Fruit fly (Drosophila melanogaster) whole organism, embryonic: ENCODE measurements around the gene alpha-Man-IIb.

ENCODE experiments used
- Abd-B ChIP-seq: fragments of 200-800 bp; sonication (Bioruptor generic); optimal IDR thresholded peaks from 2 replicates; lab custom pipeline; 2018; ENCODE audit warnings: missing biosample characterization, mild to moderate bottlenecking, missing genetic modification characterization, moderate library complexity
- Ada2b ChIP-seq: fragments of 200-800 bp; sonication (Bioruptor generic); IDR thresholded peaks from 2 replicates; pipeline ENCODE4 v1.3.6; 2022; ENCODE audit warnings: missing biosample characterization, missing genetic modification characterization
- CG10209 ChIP-seq: fragments of 200-800 bp; sonication (Bioruptor generic); optimal IDR thresholded peaks from 3 replicates; lab custom pipeline; 2017; ENCODE audit warnings: missing biosample characterization, mild to moderate bottlenecking, missing genetic modification characterization, missing genetic modification reagents
- CG10267 ChIP-seq: fragments of 200-800 bp; sonication (Bioruptor generic); optimal IDR thresholded peaks from 2 replicates; lab custom pipeline; 2018; ENCODE audit warnings: missing biosample characterization, mild to moderate bottlenecking, missing genetic modification characterization, moderate library complexity
- CG10543 ChIP-seq: fragments of 200-800 bp; sonication (Bioruptor generic); optimal IDR thresholded peaks from 3 replicates; lab custom pipeline; 2017; ENCODE audit warnings: missing biosample characterization, mild to moderate bottlenecking, missing genetic modification characterization, moderate library complexity
- CG10654 ChIP-seq: fragments of 200-800 bp; sonication (Bioruptor generic); optimal IDR thresholded peaks from 2 replicates; lab custom pipeline; 2016; ENCODE audit warnings: missing biosample characterization, missing genetic modification characterization
- CG12659 ChIP-seq: fragments of 200-800 bp; sonication (Bioruptor generic); optimal IDR thresholded peaks from 3 replicates; lab custom pipeline; 2017; ENCODE audit warnings: mild to moderate bottlenecking, missing biosample characterization, missing genetic modification reagents, missing genetic modification characterization
- CG13296 ChIP-seq: fragments of 200-800 bp; sonication (Bioruptor generic); optimal IDR thresholded peaks from 3 replicates; lab custom pipeline; 2018; ENCODE audit warnings: missing biosample characterization, mild to moderate bottlenecking, missing genetic modification characterization
- CG14050 ChIP-seq: fragments of 200-800 bp; sonication (Bioruptor generic); IDR thresholded peaks from 3 replicates; pipeline ENCODE4 v1.3.6; 2022; ENCODE audit warnings: missing biosample characterization, missing genetic modification characterization
- CG14441 ChIP-seq: fragments of 200-800 bp; sonication (Bioruptor generic); IDR thresholded peaks from 2 replicates; pipeline ENCODE4 v1.3.6; 2022; ENCODE audit warnings: missing biosample characterization, missing genetic modification characterization
- CG1602 ChIP-seq: fragments of 200-800 bp; sonication (Bioruptor generic); optimal IDR thresholded peaks from 3 replicates; lab custom pipeline; 2016; ENCODE audit warnings: missing biosample characterization, missing genetic modification characterization
- CG16779 ChIP-seq: fragments of 200-800 bp; sonication (Bioruptor generic); IDR thresholded peaks from 2 replicates; pipeline ENCODE4 v1.3.6; 2022; ENCODE audit warnings: missing biosample characterization, missing genetic modification characterization
- CG17359 ChIP-seq: fragments of 200-800 bp; sonication (Bioruptor generic); optimal IDR thresholded peaks from 3 replicates; lab custom pipeline; 2018; ENCODE audit warnings: missing biosample characterization, mild to moderate bottlenecking, missing genetic modification characterization, moderate library complexity
- CG1792 ChIP-seq: fragments of 200-800 bp; sonication (Bioruptor generic); optimal IDR thresholded peaks from 2 replicates; lab custom pipeline; 2016; ENCODE audit warnings: missing biosample characterization, missing genetic modification characterization
- CG1832 ChIP-seq: fragments of 200-800 bp; sonication (Bioruptor generic); optimal IDR thresholded peaks from 2 replicates; lab custom pipeline; 2017; ENCODE audit warnings: missing biosample characterization, mild to moderate bottlenecking, missing genetic modification characterization, inconsistent platforms
- CG2712 ChIP-seq: fragments of 200-800 bp; optimal IDR thresholded peaks from 3 replicates; lab custom pipeline; 2019; ENCODE audit warnings: missing biosample characterization, mild to moderate bottlenecking, missing genetic modification characterization, moderate library complexity
- CG30431 ChIP-seq: fragments of 200-800 bp; sonication (Bioruptor generic); optimal IDR thresholded peaks from 2 replicates; lab custom pipeline; 2017; ENCODE audit warnings: missing biosample characterization, missing genetic modification characterization
- CG6689 ChIP-seq: fragments of 200-800 bp; sonication (Bioruptor generic); IDR thresholded peaks from 2 replicates; pipeline ENCODE4 v1.3.6; 2022; ENCODE audit warnings: missing biosample characterization, missing genetic modification characterization
- CG7839 ChIP-seq: fragments of 200-800 bp; sonication (Bioruptor generic); optimal IDR thresholded peaks from 3 replicates; lab custom pipeline; 2018; ENCODE audit warnings: missing biosample characterization, mild to moderate bottlenecking, missing genetic modification characterization, moderate library complexity
- CG7928 ChIP-seq: fragments of 200-800 bp; sonication (Bioruptor generic); optimal IDR thresholded peaks from 2 replicates; lab custom pipeline; 2017; ENCODE audit warnings: missing biosample characterization, mild to moderate bottlenecking, missing genetic modification characterization
- CG8924 ChIP-seq: fragments of 200-800 bp; optimal IDR thresholded peaks from 3 replicates; lab custom pipeline; 2019; ENCODE audit warnings: missing biosample characterization, mild to moderate bottlenecking, missing genetic modification characterization, moderate library complexity
- CG9609 ChIP-seq: fragments of 200-800 bp; sonication (Bioruptor generic); optimal IDR thresholded peaks from 3 replicates; lab custom pipeline; 2016; ENCODE audit warnings: missing biosample characterization, missing genetic modification characterization
- CG9727 ChIP-seq: fragments of 200-800 bp; sonication (Bioruptor generic); optimal IDR thresholded peaks from 3 replicates; lab custom pipeline; 2017; ENCODE audit warnings: missing biosample characterization, mild to moderate bottlenecking, missing genetic modification characterization
- Dp ChIP-seq: fragments of 200-800 bp; sonication (Bioruptor generic); optimal IDR thresholded peaks from 2 replicates; lab custom pipeline; 2018; ENCODE audit warnings: missing biosample characterization, mild to moderate bottlenecking, missing genetic modification characterization, moderate library complexity
- Ets97D ChIP-seq: fragments of 200-800 bp; sonication (Bioruptor generic); optimal IDR thresholded peaks from 3 replicates; lab custom pipeline; 2016; ENCODE audit warnings: missing biosample characterization, missing genetic modification characterization
- Fer3 ChIP-seq: fragments of 200-800 bp; sonication (Bioruptor generic); optimal IDR thresholded peaks from 2 replicates; lab custom pipeline; 2018; ENCODE audit warnings: missing biosample characterization, mild to moderate bottlenecking, missing genetic modification characterization, moderate library complexity
- GATAe ChIP-seq: fragments of 200-800 bp; sonication (Bioruptor generic); conservative IDR thresholded peaks from 2 replicates; pipeline ENCODE4 v1.3.6; 2022; ENCODE audit warnings: missing biosample characterization, missing genetic modification characterization
- Meics ChIP-seq: fragments of 200-800 bp; sonication (Bioruptor generic); optimal IDR thresholded peaks from 2 replicates; lab custom pipeline; 2017; ENCODE audit warnings: missing biosample characterization, mild to moderate bottlenecking, missing genetic modification characterization
- Oli ChIP-seq: fragments of 200-800 bp; sonication (Bioruptor generic); optimal IDR thresholded peaks from 2 replicates; lab custom pipeline; 2018; ENCODE audit warnings: missing biosample characterization, mild to moderate bottlenecking, missing genetic modification characterization, moderate library complexity
- Ptx1 ChIP-seq: fragments of 200-800 bp; sonication (Bioruptor generic); IDR thresholded peaks from 2 replicates; pipeline ENCODE4 v1.3.6; 2022; ENCODE audit warnings: missing biosample characterization, missing genetic modification characterization
- Rfx ChIP-seq: fragments of 200-800 bp; sonication (Bioruptor generic); IDR thresholded peaks from 2 replicates; pipeline ENCODE4 v1.3.6; 2022; ENCODE audit warnings: missing biosample characterization, missing genetic modification characterization
- Ssrp ChIP-seq: fragments of 200-800 bp; sonication (Bioruptor generic); optimal IDR thresholded peaks from 2 replicates; lab custom pipeline; 2018; ENCODE audit warnings: missing biosample characterization, mild to moderate bottlenecking, missing genetic modification characterization, moderate library complexity
- amos ChIP-seq: fragments of 200-800 bp; sonication (Bioruptor generic); IDR thresholded peaks from 2 replicates; pipeline ENCODE4 v1.3.6; 2022; ENCODE audit warnings: missing biosample characterization, missing genetic modification characterization; ENCODE audit not compliant: partially characterized antibody
- az2 ChIP-seq: fragments of 200-800 bp; sonication (Bioruptor generic); optimal IDR thresholded peaks from 3 replicates; lab custom pipeline; 2016; ENCODE audit warnings: missing biosample characterization, missing genetic modification characterization
- cato ChIP-seq: fragments of 200-800 bp; sonication (Bioruptor generic); optimal IDR thresholded peaks from 2 replicates; lab custom pipeline; 2016; ENCODE audit warnings: missing biosample characterization, missing genetic modification characterization, borderline replicate concordance
- dmrt99B ChIP-seq: fragments of 200-800 bp; sonication (Bioruptor generic); optimal IDR thresholded peaks from 2 replicates; lab custom pipeline; 2018; ENCODE audit warnings: missing biosample characterization, mild to moderate bottlenecking, missing genetic modification characterization, moderate library complexity
- knrl ChIP-seq: fragments of 200-800 bp; sonication (Bioruptor generic); IDR thresholded peaks from 3 replicates; pipeline ENCODE4 v1.3.6; 2022; ENCODE audit warnings: missing biosample characterization, missing genetic modification characterization; ENCODE audit not compliant: partially characterized antibody
- lbe ChIP-seq: fragments of 200-800 bp; sonication (Bioruptor generic); optimal IDR thresholded peaks from 2 replicates; lab custom pipeline; 2016; ENCODE audit warnings: missing biosample characterization, mild to moderate bottlenecking, missing genetic modification characterization
- lilli ChIP-seq: fragments of 200-800 bp; sonication (Bioruptor generic); optimal IDR thresholded peaks from 3 replicates; lab custom pipeline; 2016; ENCODE audit warnings: missing biosample characterization, missing genetic modification characterization
- mam ChIP-seq: fragments of 200-800 bp; sonication (Bioruptor generic); optimal IDR thresholded peaks from 3 replicates; lab custom pipeline; 2016; ENCODE audit warnings: missing biosample characterization, missing genetic modification characterization
- nerfin-1 ChIP-seq: fragments of 200-800 bp; sonication (Bioruptor generic); optimal IDR thresholded peaks from 3 replicates; lab custom pipeline; 2019; ENCODE audit warnings: missing biosample characterization, mild to moderate bottlenecking, missing genetic modification characterization, moderate library complexity
- pros ChIP-seq: fragments of 200-800 bp; sonication (Bioruptor generic); optimal IDR thresholded peaks from 3 replicates; lab custom pipeline; 2019; ENCODE audit warnings: missing biosample characterization, mild to moderate bottlenecking, missing genetic modification characterization, moderate library complexity
- stwl ChIP-seq: fragments of 200-800 bp; sonication (Bioruptor generic); optimal IDR thresholded peaks from 3 replicates; lab custom pipeline; 2018; ENCODE audit warnings: missing biosample characterization, mild to moderate bottlenecking, missing genetic modification characterization, moderate library complexity
- trh ChIP-seq: fragments of 200-800 bp; sonication (Bioruptor generic); optimal IDR thresholded peaks from 2 replicates; lab custom pipeline; 2016; ENCODE audit warnings: missing biosample characterization, missing genetic modification characterization
- vnd ChIP-seq: fragments of 200-800 bp; sonication (Bioruptor generic); IDR thresholded peaks from 3 replicates; pipeline ENCODE4 v1.3.6; 2022; ENCODE audit warnings: missing biosample characterization, missing genetic modification characterization; ENCODE audit not compliant: partially characterized antibody
- vvl ChIP-seq: fragments of 200-800 bp; sonication (Bioruptor generic); IDR thresholded peaks from 2 replicates; pipeline ENCODE4 v1.3.6; 2022; ENCODE audit warnings: missing biosample characterization, missing genetic modification characterization
- zen2 ChIP-seq: fragments of 200-800 bp; sonication (Bioruptor generic); IDR thresholded peaks from 3 replicates; pipeline ENCODE4 v1.3.6; 2022; ENCODE audit warnings: missing biosample characterization, missing genetic modification characterization; ENCODE audit not compliant: partially characterized antibody

alpha-Man-IIb gene

DNA sequence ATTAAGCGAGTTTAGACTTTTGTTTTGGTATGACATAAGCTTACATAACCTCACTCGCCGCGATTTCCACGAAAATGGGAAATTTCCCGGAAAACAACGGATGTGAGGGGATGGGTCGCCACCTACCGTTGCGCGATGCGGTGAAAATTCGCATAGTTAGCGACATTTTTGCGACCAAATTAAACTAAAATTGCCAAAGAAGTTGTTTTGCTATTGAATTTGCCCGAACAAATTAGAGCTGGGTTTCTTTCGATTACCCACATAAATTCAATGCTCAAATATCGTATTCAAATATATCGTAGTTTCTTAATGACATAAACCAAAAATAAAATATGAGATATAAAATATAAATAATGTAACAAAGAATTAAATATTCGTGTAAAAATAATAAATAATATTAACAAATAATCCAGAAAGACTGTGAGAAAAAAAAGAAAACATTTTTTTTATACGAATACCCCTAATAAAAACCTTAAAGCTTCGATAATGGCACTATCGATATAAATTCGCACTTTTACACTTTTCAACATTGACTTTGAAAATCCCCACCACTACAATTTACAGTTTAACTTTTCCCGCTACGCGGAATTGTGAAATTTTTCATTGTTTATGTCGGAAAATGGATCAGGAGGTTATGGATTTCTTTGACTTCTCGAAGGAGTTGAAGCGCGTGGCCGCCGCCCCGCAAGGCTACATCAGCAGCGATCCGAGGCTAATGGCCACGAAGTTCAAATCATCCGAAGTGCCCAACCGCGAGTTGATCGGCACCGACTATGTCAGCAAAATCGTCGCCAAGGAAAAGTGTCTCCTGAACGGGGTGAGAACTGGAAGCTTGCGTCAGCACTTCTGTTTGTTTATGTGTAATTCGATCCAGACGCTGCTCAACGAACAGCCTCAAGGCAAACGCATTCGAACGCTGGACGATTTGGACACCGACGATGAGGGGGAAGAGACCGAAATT, 33.1 kb downstream of the alpha-Man-IIb start, which contains the start of the genes ND-23 and spn-E (continued):
- TF ChIP-seq Ptx1 (GFP tag; lab: Robert Waterston, UW) (peak; percentile 61), pros (no peak), CG30431 (GFP tag; lab: Kevin White, UChicago) (no peak), Oli (peak; percentile 11), stwl (peak; percentile 79), vvl (GFP tag; lab: Robert Waterston, UW) (peak; percentile 57), Rfx (GFP tag; lab: Robert Waterston, UW) (peak; percentile 62; the same call in 1 of the 2 replicates), CG12659 (GFP tag; lab: Kevin White, UChicago) (peak; percentile 74), Abd-B (GFP tag; lab: Kevin White, UChicago) (peak; percentile 46), CG1602 (GFP tag; lab: Kevin White, UChicago) (peak; percentile 49), az2 (peak; percentile 29), Meics (GFP tag; lab: Kevin White, UChicago) (peak; percentile 43), CG1832 (no peak), CG10267 (tag; lab: Kevin White, UChicago) (peak; percentile 93), vnd (GFP tag; lab: Robert Waterston, UW) (peak; percentile 58; the same call in 2 of the 3 replicates), CG8924 (peak; percentile 54), cato (GFP tag; lab: Kevin White, UChicago) (no peak), mam (GFP tag; lab: Kevin White, UChicago) (peak; percentile 1), Ets97D (GFP tag; lab: Kevin White, UChicago) (no peak), CG9727 (GFP tag; lab: Kevin White, UChicago) (peak; percentile 40), CG7928 (no peak), trh (GFP tag; lab: Kevin White, UChicago) (peak; percentile 31), CG16779 (GFP tag; lab: Robert Waterston, UW) (no peak), Dp (peak; percentile 80), CG1792 (GFP tag; lab: Kevin White, UChicago) (no peak), CG10654 (GFP tag; lab: Kevin White, UChicago) (peak; percentile 27), CG17359 (peak; percentile 28), CG14050 (GFP tag; lab: Robert Waterston, UW) (no peak; the same call in 2 of the 3 replicates), CG13296 (GFP tag; lab: Kevin White, UChicago) (peak; percentile 21), Ada2b (GFP tag; lab: Robert Waterston, UW) (peak; percentile 6; the same call in 1 of the 2 replicates), CG6689 (peak; percentile 57; the same call in 1 of the 2 replicates), CG10209 (GFP tag; lab: Kevin White, UChicago) (peak; percentile 61), amos (peak; percentile 69), Ssrp (peak; percentile 54), CG10543 (peak; percentile 47), CG2712 (peak; percentile 83), dmrt99B (tag; lab: Kevin White, UChicago) (no peak), CG14441 (no peak), CG9609 (GFP tag; lab: Kevin White, UChicago) (no peak), GATAe (GFP tag; lab: Robert Waterston, UW) (0 out of 2 replicates have a peak, but pooled peaks have one; percentile 14), lbe (GFP tag; lab: Kevin White, UChicago) (peak; percentile 47), lilli (GFP tag; lab: Kevin White, UChicago) (peak; percentile 26), Fer3 (tag; lab: Kevin White, UChicago) (peak; percentile 35), knrl (GFP tag; lab: Robert Waterston, UW) (peak; percentile 86), nerfin-1 (tag; lab: Kevin White, UChicago) (no peak), zen2 (GFP tag; lab: Robert Waterston, UW) (peak; percentile 10; the same call in 1 of the 3 replicates), CG7839 (peak; percentile 70)
